Worm (Caenorhabditis elegans): ENCODE measurements around the gene F22H10.6.

The F22H10.6 gene

DNA sequence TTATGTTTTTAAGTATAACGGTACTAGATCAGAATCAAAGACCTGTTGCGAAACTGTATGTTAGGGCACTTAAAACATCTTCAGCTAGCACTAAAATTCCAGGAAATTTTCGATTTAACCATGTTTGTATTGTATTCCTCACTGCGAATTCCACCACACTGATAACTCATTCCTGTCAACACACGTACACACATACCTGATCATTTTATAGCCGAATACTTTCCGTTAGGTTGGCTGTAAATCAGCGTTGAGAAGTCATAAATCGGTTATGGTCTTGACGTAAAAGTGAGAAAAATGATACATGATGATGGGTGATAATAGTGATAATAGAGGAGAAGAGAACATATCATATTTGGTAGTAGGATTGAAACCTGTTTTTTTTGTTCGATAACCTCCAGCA lies 15.4 kb downstream of the F22H10.6 start:
- TF ChIP-seq snpc-4 (tag; optimal IDR thresholded peaks at IDR 0.05): no peak
- peak; percentile 46 for TF ChIP-seq fos-1 (tag; optimal IDR thresholded peaks at IDR 0.05)

DNA sequence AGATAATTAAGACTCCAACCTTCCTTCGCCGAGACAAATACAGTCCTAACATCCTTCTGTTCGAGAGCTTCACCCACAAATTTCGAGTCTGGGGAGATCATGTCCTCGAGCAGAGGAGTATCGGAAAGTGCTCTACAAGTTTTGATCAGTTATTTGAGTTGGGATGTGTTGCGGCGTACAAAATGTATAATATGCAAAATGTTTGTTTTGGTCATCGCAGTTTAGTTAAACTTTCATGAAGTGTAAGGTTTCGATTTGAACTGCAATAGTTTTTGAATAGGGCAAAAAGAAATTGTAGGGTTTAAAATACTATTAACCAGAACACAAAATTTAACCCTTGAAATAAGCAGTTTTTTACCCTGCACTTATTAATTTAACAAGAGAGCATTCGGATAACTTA lies 16.5 kb downstream of the F22H10.6 start, which contains the start of gene tag-343:
Gene tag-343, minus strand, starts transcription at position 101 of the 400 bp plus-strand sequence.
- no peak for TF ChIP-seq blmp-1 (tag; optimal IDR thresholded peaks at IDR 0.05; ENCODE audit: insufficient read depth)
- TF ChIP-seq nhr-10 (tag; optimal IDR thresholded peaks at IDR 0.05): no peak
- TF ChIP-seq lin-11 (tag; optimal IDR thresholded peaks at IDR 0.05): no peak
- TF ChIP-seq peb-1 (tag; optimal IDR thresholded peaks at IDR 0.05): no peak
- no peak for TF ChIP-seq nhr-11 (tag; optimal IDR thresholded peaks at IDR 0.05)
- no peak for TF ChIP-seq unc-39 (tag; optimal IDR thresholded peaks at IDR 0.05)
- TF ChIP-seq Y55F3AM.14 (GFP tag; optimal IDR thresholded peaks at IDR 0.05): no peak
- no peak for TF ChIP-seq ama-1 (optimal IDR thresholded peaks at IDR 0.05)
- TF ChIP-seq dmd-4 (tag; optimal IDR thresholded peaks at IDR 0.05): no peak
- no peak for TF ChIP-seq elt-1 (tag; optimal IDR thresholded peaks at IDR 0.05)
- TF ChIP-seq mab-5 (tag; optimal IDR thresholded peaks at IDR 0.05): no peak
- TF ChIP-seq lin-39 (tag; optimal IDR thresholded peaks at IDR 0.05): no peak
- no peak for TF ChIP-seq ceh-16 (tag; optimal IDR thresholded peaks at IDR 0.05)
- no peak for TF ChIP-seq sem-4 (tag; optimal IDR thresholded peaks at IDR 0.05)
- TF ChIP-seq ceh-82 (tag; optimal IDR thresholded peaks at IDR 0.05): no peak

DNA sequence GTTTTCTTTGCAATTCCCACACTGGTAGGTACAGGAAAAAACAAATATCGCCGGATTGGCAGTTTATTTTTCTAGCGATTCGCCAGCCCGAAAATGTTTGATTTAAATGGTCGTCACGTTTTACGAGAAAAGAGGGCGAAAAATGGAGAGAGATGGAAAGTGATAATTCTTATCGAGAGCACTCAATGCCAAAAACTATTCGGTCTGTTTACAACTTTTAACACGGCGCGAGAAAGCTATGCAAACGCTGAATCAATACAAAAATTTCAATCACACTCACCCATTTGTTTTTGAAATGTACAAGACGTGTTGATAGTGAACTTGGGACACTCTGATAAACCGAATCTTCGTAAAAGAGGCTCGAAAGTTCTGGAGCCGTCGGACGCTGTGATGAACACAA lies 18.5 kb downstream of the F22H10.6 start:
- TF ChIP-seq skn-1 (tag; optimal IDR thresholded peaks at IDR 0.05): no peak
- TF ChIP-seq nhr-77 (tag; optimal IDR thresholded peaks at IDR 0.05): no peak
- peak; percentile 43 for TF ChIP-seq crh-2 (tag; optimal IDR thresholded peaks at IDR 0.05)
- TF ChIP-seq ceh-16 (tag; optimal IDR thresholded peaks at IDR 0.05): no peak
- peak; percentile 12 for TF ChIP-seq gmeb-1 (tag; optimal IDR thresholded peaks at IDR 0.05)
- TF ChIP-seq fos-1 (tag; optimal IDR thresholded peaks at IDR 0.05): peak; percentile 76

DNA sequence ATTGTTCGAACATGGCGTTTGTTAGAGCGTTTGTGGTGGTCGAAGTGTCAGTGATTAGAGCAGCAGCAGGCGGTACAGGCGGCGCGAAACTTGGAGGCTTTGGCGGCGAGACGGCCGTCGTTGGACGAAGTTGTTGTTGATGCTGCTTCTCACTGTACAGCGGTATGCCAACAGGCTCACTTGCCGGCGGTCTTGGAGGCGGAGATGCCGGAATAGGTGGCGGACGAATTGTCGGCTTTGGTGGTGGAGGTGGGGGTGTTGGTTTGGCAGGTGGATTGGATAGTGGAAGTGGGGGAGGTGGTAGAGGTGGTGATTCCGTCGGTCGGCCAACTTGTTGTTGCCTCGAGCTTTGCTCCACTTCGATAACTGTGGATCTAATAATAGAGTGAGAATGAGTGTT lies 19.9 kb downstream of the F22H10.6 start:
- TF ChIP-seq nhr-10 (tag; optimal IDR thresholded peaks at IDR 0.05) (no peak), ztf-11 (tag; optimal IDR thresholded peaks at IDR 0.05) (no peak), lin-39 (tag; optimal IDR thresholded peaks at IDR 0.05) (no peak)

DNA sequence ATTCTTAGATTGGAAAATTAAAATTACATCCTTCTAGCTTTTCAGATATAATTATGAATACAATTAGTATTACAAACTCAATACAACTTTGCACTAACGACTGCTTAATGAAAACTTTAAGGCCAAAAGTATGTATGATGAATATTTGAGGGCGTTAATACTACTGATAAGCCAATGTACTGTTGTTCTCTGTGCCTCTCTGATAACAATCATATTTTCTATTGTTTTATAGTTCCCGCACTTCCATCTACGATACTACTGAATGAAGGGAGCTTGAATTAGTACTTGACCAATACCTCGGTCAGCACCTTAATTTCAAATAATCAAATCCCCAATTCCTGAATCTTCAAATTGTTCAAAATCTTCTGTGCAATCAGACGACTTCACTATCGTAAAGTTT lies 22.0 kb downstream of the F22H10.6 start:
- peak; percentile 2 for TF ChIP-seq F13H6.1 (tag; optimal IDR thresholded peaks at IDR 0.05)
- TF ChIP-seq nhr-237 (tag; optimal IDR thresholded peaks at IDR 0.05): no peak
- TF ChIP-seq fos-1 (tag; optimal IDR thresholded peaks at IDR 0.05): peak; percentile 56
- TF ChIP-seq crh-2 (tag; optimal IDR thresholded peaks at IDR 0.05): no peak
- no peak for TF ChIP-seq sma-9 (GFP tag; optimal IDR thresholded peaks at IDR 0.05)
- no peak for TF ChIP-seq sma-9 (tag; optimal IDR thresholded peaks at IDR 0.05)
- no peak for TF ChIP-seq ztf-1 (GFP tag; conservative IDR thresholded peaks at IDR 0.05)

DNA sequence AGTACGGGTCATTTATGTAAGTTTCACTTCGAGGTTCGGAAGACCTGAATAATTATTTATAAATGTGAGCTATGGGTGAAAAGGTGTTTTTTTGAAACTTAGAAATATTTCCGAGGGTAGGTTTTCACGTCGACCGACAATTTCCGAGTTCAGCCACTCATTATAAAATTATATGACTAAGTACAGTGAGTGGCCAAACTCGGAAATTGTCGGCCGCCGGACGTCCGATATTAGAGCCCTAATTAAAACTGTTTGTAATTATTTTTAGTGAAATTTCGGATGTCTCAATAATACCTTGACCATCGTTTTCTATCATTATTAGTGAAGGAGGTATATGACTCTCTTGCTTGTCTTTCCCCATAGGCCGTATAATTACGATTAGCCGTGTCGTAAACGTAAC lies 23.6 kb downstream of the F22H10.6 start:
- no peak for TF ChIP-seq mdl-1 (tag; optimal IDR thresholded peaks at IDR 0.05)
- TF ChIP-seq dmd-4 (tag; optimal IDR thresholded peaks at IDR 0.05): no peak
- no peak for TF ChIP-seq sma-3 (GFP tag; optimal IDR thresholded peaks at IDR 0.05)
- no peak for TF ChIP-seq C34F6.9 (tag; optimal IDR thresholded peaks at IDR 0.05)
- TF ChIP-seq alr-1 (tag; optimal IDR thresholded peaks at IDR 0.05): no peak
- TF ChIP-seq sem-4 (tag; optimal IDR thresholded peaks at IDR 0.05): no peak
- TF ChIP-seq aly-2 (tag; optimal IDR thresholded peaks at IDR 0.05): no peak
- TF ChIP-seq ZK546.5 (tag; optimal IDR thresholded peaks at IDR 0.05): no peak
- TF ChIP-seq skn-1 (tag; optimal IDR thresholded peaks at IDR 0.05): no peak
- TF ChIP-seq fos-1 (tag; optimal IDR thresholded peaks at IDR 0.05): no peak
- TF ChIP-seq lin-39 (tag; optimal IDR thresholded peaks at IDR 0.05): no peak
- no peak for TF ChIP-seq egl-27 (tag; optimal IDR thresholded peaks at IDR 0.05)
- no peak for TF ChIP-seq unc-39 (tag; optimal IDR thresholded peaks at IDR 0.05)
- no peak for TF ChIP-seq sma-9 (GFP tag; optimal IDR thresholded peaks at IDR 0.05)
- TF ChIP-seq sma-9 (tag; optimal IDR thresholded peaks at IDR 0.05): no peak
- TF ChIP-seq ztf-4 (tag; optimal IDR thresholded peaks at IDR 0.05): no peak
- TF ChIP-seq nhr-10 (tag; optimal IDR thresholded peaks at IDR 0.05): no peak
- TF ChIP-seq F13H6.1 (tag; optimal IDR thresholded peaks at IDR 0.05): no peak
- no peak for TF ChIP-seq lsy-2 (tag; optimal IDR thresholded peaks at IDR 0.05)

Data from whole organism, L2 larva.